Worm (Caenorhabditis elegans) whole organism, early embryonic: ENCODE measurements around the gene nuo-4.

Experiments
- B0310.2 ChIP-seq: sonication (generic microtip); optimal IDR thresholded peaks from 2 replicates; lab custom pipeline; 2016; ENCODE audit warnings: mild to moderate bottlenecking, missing genetic modification characterization, missing compliant biosample characterization
- F13C5.2 ChIP-seq: sonication (generic microtip); optimal IDR thresholded peaks from 2 replicates; lab custom pipeline; 2017; ENCODE audit warnings: mild to moderate bottlenecking, missing genetic modification characterization, inconsistent platforms, missing compliant biosample characterization
- aly-1 ChIP-seq: sonication (generic microtip); optimal IDR thresholded peaks from 2 replicates; lab custom pipeline; 2016; ENCODE audit warnings: missing genetic modification characterization, missing compliant biosample characterization
- ama-1 ChIP-seq: fragments of 150-350 bp; optimal IDR thresholded peaks from 2 replicates; lab custom pipeline; 2014
- ceh-13 ChIP-seq: fragments of 200-800 bp; sonication (Bioruptor generic); optimal IDR thresholded peaks from 2 replicates; lab custom pipeline; 2018; ENCODE audit warnings: mild to moderate bottlenecking, missing genetic modification characterization, missing compliant biosample characterization
- ceh-36 ChIP-seq: sonication (generic microtip); optimal IDR thresholded peaks from 2 replicates; lab custom pipeline; 2016; ENCODE audit warnings: missing genetic modification characterization, inconsistent platforms, missing compliant biosample characterization
- ets-7 ChIP-seq: sonication (generic microtip); optimal IDR thresholded peaks from 2 replicates; lab custom pipeline; 2016; ENCODE audit warnings: missing genotype, missing genetic modification characterization, missing compliant biosample characterization
- flt-1 ChIP-seq: fragments of 200-800 bp; sonication (Bioruptor generic); IDR thresholded peaks from 2 replicates; pipeline ENCODE4 v1.3.6; 2022; ENCODE audit warnings: missing genetic modification characterization, missing compliant biosample characterization
- hmbx-1 ChIP-seq: sonication (generic microtip); optimal IDR thresholded peaks from 2 replicates; lab custom pipeline; 2016; ENCODE audit warnings: mild to moderate bottlenecking, missing genetic modification characterization, missing compliant biosample characterization
- hmg-4 ChIP-seq: fragments of 200-800 bp; sonication (Bioruptor generic); optimal IDR thresholded peaks from 2 replicates; lab custom pipeline; 2018; ENCODE audit warnings: mild to moderate bottlenecking, missing genetic modification characterization, missing compliant biosample characterization
- hnd-1 ChIP-seq: sonication (generic microtip); optimal IDR thresholded peaks from 2 replicates; lab custom pipeline; 2016; ENCODE audit warnings: missing genetic modification characterization, missing compliant biosample characterization
- pes-1 ChIP-seq: fragments of 200-800 bp; sonication (Bioruptor generic); IDR thresholded peaks from 2 replicates; pipeline ENCODE4 v1.3.6; 2022; ENCODE audit warnings: missing genetic modification reagents, missing genetic modification characterization, missing compliant biosample characterization
- scrt-1 ChIP-seq: fragments of 200-800 bp; sonication (Bioruptor generic); IDR thresholded peaks from 2 replicates; pipeline ENCODE4 v1.3.6; 2022; ENCODE audit warnings: missing genetic modification characterization, missing compliant biosample characterization
- sea-1 ChIP-seq: fragments of 200-800 bp; sonication (Bioruptor generic); conservative IDR thresholded peaks from 2 replicates; pipeline ENCODE4 v1.3.6; 2022; ENCODE audit warnings: missing genetic modification characterization, missing compliant biosample characterization
- tbx-11 ChIP-seq: fragments of 200-800 bp; sonication (Bioruptor generic); IDR thresholded peaks from 2 replicates; pipeline ENCODE4 v1.3.6; 2022; ENCODE audit warnings: missing genetic modification characterization, missing compliant biosample characterization
- tbx-37 ChIP-seq: fragments of 200-800 bp; sonication (Bioruptor generic); conservative IDR thresholded peaks from 2 replicates; pipeline ENCODE4 v1.3.6; 2022; ENCODE audit warnings: missing genetic modification reagents, missing genetic modification characterization, missing compliant biosample characterization
- tra-4 ChIP-seq: sonication (generic microtip); optimal IDR thresholded peaks from 2 replicates; lab custom pipeline; 2017; ENCODE audit warnings: missing genetic modification characterization, missing compliant biosample characterization

The nuo-4 gene

ce11 chrIII:7162065-7162762, 3.6 kb upstream of the nuo-4 start, which contains the start of the genes syf-2 and K04G7.1:
syf-2 (minus strand) TSS chrIII:7162115.
K04G7.1 (plus strand) TSS chrIII:7162712.
- TF ChIP-seq scrt-1 (GFP tag; lab: Robert Waterston, UW) (no peak), hmg-4 (GFP tag; lab: Kevin White, UChicago) (peak; percentile 69), F13C5.2 (peak; percentile 75), ceh-13 (no peak), tbx-37 (GFP tag; lab: Robert Waterston, UW) (no peak), ets-7 (tag; lab: Kevin White, UChicago) (no peak), tbx-11 (GFP tag; lab: Robert Waterston, UW) (no peak), tra-4 (tag; lab: Kevin White, UChicago) (no peak), ama-1 (lab: Kevin White, UChicago) (no peak), sea-1 (GFP tag; lab: Robert Waterston, UW) (no peak), pes-1 (no peak), ceh-36 (tag; lab: Kevin White, UChicago) (no peak)

- TF ChIP-seq ets-7 (tag; lab: Kevin White, UChicago) (no peak), ama-1 (lab: Kevin White, UChicago) (no peak), ceh-36 (tag; lab: Kevin White, UChicago) (no peak), hmbx-1 (tag; lab: Kevin White, UChicago) (no peak), scrt-1 (GFP tag; lab: Robert Waterston, UW) (no peak), tra-4 (tag; lab: Kevin White, UChicago) (no peak), F13C5.2 (no peak), ceh-13 (no peak), pes-1 (no peak)
Observed at ce11 chrIII:7161055-7161454, 2.4 kb upstream of the nuo-4 start, which contains the start of gene rnp-7. rnp-7 (minus strand) TSS chrIII:7161155.

ce11 chrIII:7159246-7159645, 637 bp upstream of the nuo-4 start:
- TF ChIP-seq ceh-36 (tag; lab: Kevin White, UChicago) (no peak), aly-1 (tag; lab: Kevin White, UChicago) (no peak), hnd-1 (tag; lab: Kevin White, UChicago) (no peak), B0310.2 (tag; lab: Kevin White, UChicago) (no peak), flt-1 (GFP tag; lab: Robert Waterston, UW) (no peak), tbx-37 (GFP tag; lab: Robert Waterston, UW) (no peak), pes-1 (no peak), ets-7 (tag; lab: Kevin White, UChicago) (no peak), hmg-4 (GFP tag; lab: Kevin White, UChicago) (no peak), F13C5.2 (no peak), scrt-1 (GFP tag; lab: Robert Waterston, UW) (no peak), ama-1 (lab: Kevin White, UChicago) (no peak), ceh-13 (no peak), hmbx-1 (tag; lab: Kevin White, UChicago) (no peak), tra-4 (tag; lab: Kevin White, UChicago) (no peak), tbx-11 (GFP tag; lab: Robert Waterston, UW) (no peak), sea-1 (GFP tag; lab: Robert Waterston, UW) (no peak)

- TF ChIP-seq F13C5.2 (peak; percentile 70), B0310.2 (tag; lab: Kevin White, UChicago) (no peak), scrt-1 (GFP tag; lab: Robert Waterston, UW) (no peak), hnd-1 (tag; lab: Kevin White, UChicago) (no peak), aly-1 (tag; lab: Kevin White, UChicago) (no peak), hmg-4 (GFP tag; lab: Kevin White, UChicago) (peak; percentile 2), sea-1 (GFP tag; lab: Robert Waterston, UW) (0 out of 2 replicates have a peak, but pooled peaks have one; percentile 28), flt-1 (GFP tag; lab: Robert Waterston, UW) (peak; percentile 3; the same call in 1 of the 2 replicates)
Observed at ce11 chrIII:7155631-7156030, 3.0 kb downstream of the nuo-4 start.

ce11 chrIII:7154526-7154925, 4.1 kb downstream of the nuo-4 start:
- no peak for TF ChIP-seq tbx-37 (GFP tag; lab: Robert Waterston, UW)
- no peak for TF ChIP-seq pes-1
- no peak for TF ChIP-seq tbx-11 (GFP tag; lab: Robert Waterston, UW)
- TF ChIP-seq F13C5.2: no peak
- no peak for TF ChIP-seq B0310.2 (tag; lab: Kevin White, UChicago)
- no peak for TF ChIP-seq hmg-4 (GFP tag; lab: Kevin White, UChicago)
- no peak for TF ChIP-seq ceh-13
- TF ChIP-seq sea-1 (GFP tag; lab: Robert Waterston, UW): no peak
- TF ChIP-seq hnd-1 (tag; lab: Kevin White, UChicago): no peak
- no peak for TF ChIP-seq ceh-36 (tag; lab: Kevin White, UChicago)
- TF ChIP-seq ama-1 (lab: Kevin White, UChicago): no peak
- no peak for TF ChIP-seq ets-7 (tag; lab: Kevin White, UChicago)
- TF ChIP-seq scrt-1 (GFP tag; lab: Robert Waterston, UW): no peak
- no peak for TF ChIP-seq tra-4 (tag; lab: Kevin White, UChicago)
- TF ChIP-seq aly-1 (tag; lab: Kevin White, UChicago): no peak
- TF ChIP-seq flt-1 (GFP tag; lab: Robert Waterston, UW): no peak
- TF ChIP-seq hmbx-1 (tag; lab: Kevin White, UChicago): no peak

- TF ChIP-seq F13C5.2: peak; percentile 32
- TF ChIP-seq hmg-4 (GFP tag; lab: Kevin White, UChicago): peak; percentile 25
- no peak for TF ChIP-seq ceh-36 (tag; lab: Kevin White, UChicago)
Observed at ce11 chrIII:7153747-7154238, 4.8 kb downstream of the nuo-4 start, which contains the start of gene ogt-1. ogt-1 (minus strand) TSS chrIII:7153797.

ce11 chrIII:7152569-7152968, 6.0 kb downstream of the nuo-4 start:
- TF ChIP-seq aly-1 (tag; lab: Kevin White, UChicago) (no peak), scrt-1 (GFP tag; lab: Robert Waterston, UW) (no peak), flt-1 (GFP tag; lab: Robert Waterston, UW) (no peak), pes-1 (no peak), hnd-1 (tag; lab: Kevin White, UChicago) (no peak), tra-4 (tag; lab: Kevin White, UChicago) (no peak), ama-1 (lab: Kevin White, UChicago) (no peak), B0310.2 (tag; lab: Kevin White, UChicago) (no peak), hmg-4 (GFP tag; lab: Kevin White, UChicago) (no peak), ets-7 (tag; lab: Kevin White, UChicago) (no peak), hmbx-1 (tag; lab: Kevin White, UChicago) (no peak)
